Fruit fly (Drosophila melanogaster): ENCODE results near the gene wts.

Gene wts

dm6 chr3R:30789363-30789762 lies 17.1 kb downstream of the wts start:
- TF ChIP-seq p53 (GFP tag; optimal IDR thresholded peaks at IDR 0.05) (no peak), CG8290 (GFP tag; optimal IDR thresholded peaks at IDR 0.05) (no peak), CG8290 (tag; optimal IDR thresholded peaks at IDR 0.05) (no peak), Aef1 (GFP tag; IDR thresholded peaks at IDR 0.05) (peak; percentile 39; the same call in 1 of the 3 replicates), CG2116 (GFP tag; optimal IDR thresholded peaks at IDR 0.05) (peak; percentile 31), br (optimal IDR thresholded peaks at IDR 0.05) (no peak), CG13624 (GFP tag; optimal IDR thresholded peaks at IDR 0.05) (peak; percentile 21), CG14014 (GFP tag; IDR thresholded peaks at IDR 0.05) (peak; percentile 87), CG2202 (tag; optimal IDR thresholded peaks at IDR 0.05) (no peak), eyg (GFP tag; optimal IDR thresholded peaks at IDR 0.05) (no peak), Stat92E (GFP tag; optimal IDR thresholded peaks at IDR 0.05) (no peak), Atf6 (GFP tag; IDR thresholded peaks at IDR 0.05) (peak; percentile 88), Chrac-16 (GFP tag; optimal IDR thresholded peaks at IDR 0.05) (peak; percentile 8), Dp (GFP tag; optimal IDR thresholded peaks at IDR 0.05) (peak; percentile 79), slou (GFP tag; optimal IDR thresholded peaks at IDR 0.05) (no peak), CG3726 (GFP tag; IDR thresholded peaks at IDR 0.05) (peak; percentile 71; the same call in 1 of the 3 replicates), CG14965 (GFP tag; optimal IDR thresholded peaks at IDR 0.05; ENCODE audit: borderline replicate concordance) (no peak), CG30403 (GFP tag; optimal IDR thresholded peaks at IDR 0.05) (peak; percentile 37), zf30C (GFP tag; optimal IDR thresholded peaks at IDR 0.05) (peak; percentile 75), Lim3 (GFP tag; IDR thresholded peaks at IDR 0.05) (no peak), CG18619 (GFP tag; optimal IDR thresholded peaks at IDR 0.05) (no peak), sisA (GFP tag; IDR thresholded peaks at IDR 0.05) (peak; percentile 57; the same call in 1 of the 2 replicates), phol (tag; optimal IDR thresholded peaks at IDR 0.05) (peak; percentile 28), Dfd (GFP tag; optimal IDR thresholded peaks at IDR 0.05) (no peak), stwl (tag; optimal IDR thresholded peaks at IDR 0.05) (peak; percentile 92), caup (GFP tag; optimal IDR thresholded peaks at IDR 0.05; ENCODE audit: severe bottlenecking) (no peak), CG3847 (GFP tag; IDR thresholded peaks at IDR 0.05) (peak; percentile 68), CG7839 (tag; optimal IDR thresholded peaks at IDR 0.05) (peak; percentile 62), CG1647 (GFP tag; optimal IDR thresholded peaks at IDR 0.05) (no peak), MESR4 (GFP tag; optimal IDR thresholded peaks at IDR 0.05) (no peak), Awh (GFP tag; IDR thresholded peaks at IDR 0.05) (peak; percentile 82), CG11093 (GFP tag; IDR thresholded peaks at IDR 0.05) (no peak), CG6175 (GFP tag; IDR thresholded peaks at IDR 0.05) (peak; percentile 68; the same call in 1 of the 3 replicates), CG4360 (GFP tag; IDR thresholded peaks at IDR 0.05) (no peak), CG4707 (GFP tag; optimal IDR thresholded peaks at IDR 0.05) (no peak), CG33557 (GFP tag; optimal IDR thresholded peaks at IDR 0.05) (no peak), Ada2b (GFP tag; IDR thresholded peaks at IDR 0.05) (peak; percentile 60), dysf (GFP tag; IDR thresholded peaks at IDR 0.05) (peak; percentile 79), CG14667 (GFP tag; IDR thresholded peaks at IDR 0.05) (peak; percentile 40; the same call in 1 of the 2 replicates), CG5953 (GFP tag; IDR thresholded peaks at IDR 0.05) (peak; percentile 83), CG7786 (GFP tag; optimal IDR thresholded peaks at IDR 0.05) (no peak), GATAe (GFP tag; conservative IDR thresholded peaks at IDR 0.05) (no peak), Sry-β (GFP tag; optimal IDR thresholded peaks at IDR 0.05) (no peak), NFAT (GFP tag; IDR thresholded peaks at IDR 0.05) (peak; percentile 74), CG10654 (GFP tag; optimal IDR thresholded peaks at IDR 0.05) (no peak), CG2199 (GFP tag; IDR thresholded peaks at IDR 0.05) (no peak), B-H1 (GFP tag; IDR thresholded peaks at IDR 0.05) (peak; percentile 76), CG15269 (tag; optimal IDR thresholded peaks at IDR 0.05) (no peak), oc (tag; optimal IDR thresholded peaks at IDR 0.05) (no peak), fu2 (GFP tag; optimal IDR thresholded peaks at IDR 0.05) (no peak), unpg (GFP tag; optimal IDR thresholded peaks at IDR 0.05) (peak; percentile 62), CG11247 (GFP tag; IDR thresholded peaks at IDR 0.05) (peak; percentile 63), mirr (GFP tag; optimal IDR thresholded peaks at IDR 0.05) (no peak)

Data from whole organism, embryonic.